Worm (Caenorhabditis elegans): ENCODE measurements around the gene irld-6.

ce11 chrV:10713704-10714239 lies 42.8 kb downstream of the irld-6 start:
- TF ChIP-seq pes-1 (GFP tag; IDR thresholded peaks at IDR 0.05), result no peak
- TF ChIP-seq ets-7 (tag; optimal IDR thresholded peaks at IDR 0.05), result no peak
- no peak for TF ChIP-seq sea-1 (GFP tag; conservative IDR thresholded peaks at IDR 0.05)
